Fruit fly (Drosophila melanogaster): Measurements from ENCODE around the gene CG18823.

The CG18823 gene

dm6 chrX:946162-946561 lies 44.2 kb upstream of the CG18823 start (continued):
- TF ChIP-seq Xbp1 (GFP tag; optimal IDR thresholded peaks at IDR 0.05) (no peak), dysf (GFP tag; IDR thresholded peaks at IDR 0.05) (no peak), CG11085 (GFP tag; IDR thresholded peaks at IDR 0.05) (no peak), sisA (GFP tag; IDR thresholded peaks at IDR 0.05) (no peak), onecut (GFP tag; IDR thresholded peaks at IDR 0.05) (no peak), Dp (GFP tag; optimal IDR thresholded peaks at IDR 0.05) (no peak), CG10543 (GFP tag; optimal IDR thresholded peaks at IDR 0.05) (peak; percentile 36), CG18599 (GFP tag; optimal IDR thresholded peaks at IDR 0.05) (peak; percentile 48), CG4328 (GFP tag; optimal IDR thresholded peaks at IDR 0.05) (no peak), CG3847 (GFP tag; IDR thresholded peaks at IDR 0.05) (no peak), pzg (GFP tag; optimal IDR thresholded peaks at IDR 0.05) (no peak), CG9876 (GFP tag; optimal IDR thresholded peaks at IDR 0.05) (no peak), CG6683 (GFP tag; optimal IDR thresholded peaks at IDR 0.05) (no peak), CG11398 (GFP tag; optimal IDR thresholded peaks at IDR 0.05) (no peak), ham (GFP tag; IDR thresholded peaks at IDR 0.05) (no peak), maf-S (GFP tag; optimal IDR thresholded peaks at IDR 0.05) (no peak), Spps (tag; optimal IDR thresholded peaks at IDR 0.05) (no peak), dmrt99B (tag; optimal IDR thresholded peaks at IDR 0.05) (no peak), chinmo (GFP tag; IDR thresholded peaks at IDR 0.05; ENCODE audit: partially characterized antibody) (0 out of 4 replicates have a peak, but pooled peaks have one; percentile 45), z (GFP tag; IDR thresholded peaks at IDR 0.05) (0 out of 3 replicates have a peak, but pooled peaks have one; percentile 19), CHES-1-like (GFP tag; optimal IDR thresholded peaks at IDR 0.05) (no peak), CG1233 (GFP tag; optimal IDR thresholded peaks at IDR 0.05) (no peak), ara (GFP tag; IDR thresholded peaks at IDR 0.05) (no peak), CoRest (tag; optimal IDR thresholded peaks at IDR 0.05) (no peak), bbx (GFP tag; IDR thresholded peaks at IDR 0.05; ENCODE audit: partially characterized antibody) (no peak), h (optimal IDR thresholded peaks at IDR 0.05) (no peak), exex (tag; optimal IDR thresholded peaks at IDR 0.05) (peak; percentile 74), CG11723 (GFP tag; optimal IDR thresholded peaks at IDR 0.05) (no peak), toy (GFP tag; IDR thresholded peaks at IDR 0.05) (no peak), tgo (GFP tag; IDR thresholded peaks at IDR 0.05) (no peak), nau (GFP tag; optimal IDR thresholded peaks at IDR 0.05) (no peak), CG2199 (GFP tag; IDR thresholded peaks at IDR 0.05) (no peak), Doc3 (GFP tag; IDR thresholded peaks at IDR 0.05; ENCODE audit: partially characterized antibody) (no peak), CG9215 (GFP tag; IDR thresholded peaks at IDR 0.05) (no peak), fd3F (GFP tag; optimal IDR thresholded peaks at IDR 0.05) (no peak), Taf1 (GFP tag; IDR thresholded peaks at IDR 0.05) (no peak), CG17568 (GFP tag; optimal IDR thresholded peaks at IDR 0.05) (no peak), CG3163 (GFP tag; optimal IDR thresholded peaks at IDR 0.05) (no peak), CG8924 (tag; optimal IDR thresholded peaks at IDR 0.05) (no peak), CG11696 (GFP tag; IDR thresholded peaks at IDR 0.05) (no peak), scrt (GFP tag; optimal IDR thresholded peaks at IDR 0.05) (no peak), usp (GFP tag; optimal IDR thresholded peaks at IDR 0.05) (no peak), sug (tag; optimal IDR thresholded peaks at IDR 0.05) (peak; percentile 96), cad (GFP tag; optimal IDR thresholded peaks at IDR 0.05) (no peak), CG34376 (GFP tag; optimal IDR thresholded peaks at IDR 0.05) (peak; percentile 51), run (tag; optimal IDR thresholded peaks at IDR 0.05) (peak; percentile 12), zfh1 (GFP tag; IDR thresholded peaks at IDR 0.05) (no peak), pita (GFP tag; optimal IDR thresholded peaks at IDR 0.05) (no peak), HLH54F (GFP tag; optimal IDR thresholded peaks at IDR 0.05) (no peak), dm (GFP tag; optimal IDR thresholded peaks at IDR 0.05) (no peak), rib (GFP tag; IDR thresholded peaks at IDR 0.05) (no peak), trem (tag; optimal IDR thresholded peaks at IDR 0.05) (no peak), CG16779 (GFP tag; IDR thresholded peaks at IDR 0.05) (no peak)
